Worm (Caenorhabditis elegans): ENCODE data around the gene gss-1.

ce11 chrII:9372393-9372792, 43.8 kb downstream of the gss-1 start, which contains the start of gene C06C3.3:
- no peak for TF ChIP-seq nhr-77 (tag; optimal IDR thresholded peaks at IDR 0.05)
- TF ChIP-seq unc-62 (GFP tag; optimal IDR thresholded peaks at IDR 0.05), result no peak
- TF ChIP-seq aly-2 (tag; optimal IDR thresholded peaks at IDR 0.05), result no peak
- TF ChIP-seq ztf-11 (tag; optimal IDR thresholded peaks at IDR 0.05), result no peak
- TF ChIP-seq nhr-237 (tag; optimal IDR thresholded peaks at IDR 0.05), result no peak
- no peak for TF ChIP-seq Y55F3AM.14 (GFP tag; optimal IDR thresholded peaks at IDR 0.05)
- no peak for TF ChIP-seq mdl-1 (tag; optimal IDR thresholded peaks at IDR 0.05)
- no peak for TF ChIP-seq nhr-12 (tag; optimal IDR thresholded peaks at IDR 0.05)
- TF ChIP-seq sem-4 (tag; optimal IDR thresholded peaks at IDR 0.05), result no peak
- TF ChIP-seq lin-39 (tag; optimal IDR thresholded peaks at IDR 0.05), result no peak
- TF ChIP-seq ceh-16 (tag; optimal IDR thresholded peaks at IDR 0.05), result no peak
- no peak for TF ChIP-seq ama-1 (optimal IDR thresholded peaks at IDR 0.05)
- no peak for TF ChIP-seq dmd-4 (tag; optimal IDR thresholded peaks at IDR 0.05)

All from whole organism, L2 larva.